Worm (Caenorhabditis elegans) whole organism, L3 larva: Measurements from ENCODE around the gene C14A11.6.

Experiments used
- R02D3.7 ChIP-seq: fragments of 150-350 bp; optimal IDR thresholded peaks from 2 replicates; lab custom pipeline; 2014; ENCODE audit warnings: missing biosample characterization, missing genetic modification characterization
- ZK546.5 ChIP-seq: sonication (generic microtip); optimal IDR thresholded peaks from 2 replicates; lab custom pipeline; 2017; ENCODE audit warnings: missing biosample characterization, missing genetic modification characterization
- aly-2 ChIP-seq: fragments of 150-350 bp; optimal IDR thresholded peaks from 2 replicates; lab custom pipeline; 2014; ENCODE audit warnings: missing biosample characterization, missing genetic modification characterization
- ama-1 ChIP-seq: fragments of 150-350 bp; optimal IDR thresholded peaks from 2 replicates; lab custom pipeline; 2018
- ceh-16 ChIP-seq: sonication (generic microtip); optimal IDR thresholded peaks from 2 replicates; lab custom pipeline; 2017; ENCODE audit warnings: missing biosample characterization, missing genetic modification characterization
- ceh-28 ChIP-seq: fragments of 150-350 bp; optimal IDR thresholded peaks from 2 replicates; lab custom pipeline; 2014; ENCODE audit warnings: missing biosample characterization, missing genetic modification reagents, missing genetic modification characterization
- ceh-82 ChIP-seq: fragments of 150-350 bp; optimal IDR thresholded peaks from 2 replicates; lab custom pipeline; 2014; ENCODE audit warnings: missing biosample characterization, missing genetic modification characterization
- ceh-9 ChIP-seq: sonication (generic microtip); optimal IDR thresholded peaks from 2 replicates; lab custom pipeline; 2018; ENCODE audit warnings: missing biosample characterization, missing genetic modification characterization
- daf-12 ChIP-seq: fragments of 150-350 bp; optimal IDR thresholded peaks from 2 replicates; lab custom pipeline; 2014; ENCODE audit warnings: missing biosample characterization, missing genetic modification reagents, missing genetic modification characterization
- egl-27 ChIP-seq: sonication (generic microtip); optimal IDR thresholded peaks from 4 replicates; lab custom pipeline; 2017; ENCODE audit warnings: missing biosample characterization, missing genetic modification reagents, missing genetic modification characterization
- egl-5 ChIP-seq: fragments of 150-350 bp; optimal IDR thresholded peaks from 2 replicates; lab custom pipeline; 2017; ENCODE audit warnings: missing biosample characterization, missing genetic modification reagents, missing genetic modification characterization, inconsistent platforms
- elt-1 ChIP-seq: fragments of 150-350 bp; optimal IDR thresholded peaks from 2 replicates; lab custom pipeline; 2014; ENCODE audit warnings: missing biosample characterization, missing genetic modification characterization
- eor-1 ChIP-seq, 2 experiments: fragments of 150-350 bp; optimal IDR thresholded peaks; 2 replicates each; lab custom pipeline; 2014 to 2018; ENCODE audit warnings: missing biosample characterization in 2 of 2, missing genetic modification characterization in 2 of 2
- fkh-10 ChIP-seq: sonication (generic microtip); optimal IDR thresholded peaks from 2 replicates; lab custom pipeline; 2017; ENCODE audit warnings: missing biosample characterization, missing genetic modification reagents, missing genetic modification characterization
- fkh-2 ChIP-seq: fragments of 150-350 bp; optimal IDR thresholded peaks from 2 replicates; lab custom pipeline; 2014; ENCODE audit warnings: missing biosample characterization, missing genetic modification reagents, missing genetic modification characterization
- hmg-11 ChIP-seq: sonication (generic microtip); optimal IDR thresholded peaks from 2 replicates; lab custom pipeline; 2016; ENCODE audit warnings: missing genetic modification characterization, missing compliant biosample characterization
- lin-39 ChIP-seq: fragments of 150-350 bp; optimal IDR thresholded peaks from 2 replicates; lab custom pipeline; 2018; ENCODE audit warnings: missing biosample characterization, missing genetic modification reagents, missing genetic modification characterization
- lsy-12 ChIP-seq: sonication (generic microtip); optimal IDR thresholded peaks from 2 replicates; lab custom pipeline; 2016; ENCODE audit warnings: mild to moderate bottlenecking, missing genetic modification characterization, missing compliant biosample characterization
- nfya-1 ChIP-seq: sonication (generic microtip); optimal IDR thresholded peaks from 2 replicates; lab custom pipeline; 2017; ENCODE audit warnings: missing genetic modification characterization, mild to moderate bottlenecking, missing compliant biosample characterization, antibody characterized with exemption, moderate library complexity; ENCODE audit not compliant: insufficient read depth
- nhr-11 ChIP-seq: fragments of 150-350 bp; optimal IDR thresholded peaks from 2 replicates; lab custom pipeline; 2014; ENCODE audit warnings: missing biosample characterization, missing genetic modification characterization
- nhr-12 ChIP-seq: fragments of 150-350 bp; optimal IDR thresholded peaks from 2 replicates; lab custom pipeline; 2014; ENCODE audit warnings: missing biosample characterization, missing genetic modification characterization
- nhr-23 ChIP-seq: fragments of 150-350 bp; optimal IDR thresholded peaks from 2 replicates; lab custom pipeline; 2014; ENCODE audit warnings: missing biosample characterization, missing genetic modification reagents, missing genetic modification characterization
- nhr-237 ChIP-seq: fragments of 150-350 bp; optimal IDR thresholded peaks from 2 replicates; lab custom pipeline; 2014; ENCODE audit warnings: missing biosample characterization, missing genetic modification characterization
- nhr-25 ChIP-seq: sonication (generic microtip); optimal IDR thresholded peaks from 2 replicates; lab custom pipeline; 2017; ENCODE audit warnings: missing biosample characterization, missing genetic modification characterization
- nhr-77 ChIP-seq: fragments of 150-350 bp; optimal IDR thresholded peaks from 2 replicates; lab custom pipeline; 2014; ENCODE audit warnings: missing biosample characterization, missing genetic modification characterization
- pha-4 ChIP-seq: fragments of 150-350 bp; optimal IDR thresholded peaks from 2 replicates; lab custom pipeline; 2014; ENCODE audit warnings: missing biosample characterization, missing genetic modification reagents, missing genetic modification characterization
- pqm-1 ChIP-seq: fragments of 150-350 bp; optimal IDR thresholded peaks from 2 replicates; lab custom pipeline; 2017; ENCODE audit warnings: missing biosample characterization, missing genetic modification characterization, inconsistent platforms
- sea-2 ChIP-seq: fragments of 150-350 bp; sonication (generic microtip); optimal IDR thresholded peaks from 4 replicates; lab custom pipeline; 2014; ENCODE audit warnings: missing biosample characterization, missing genetic modification reagents, missing genetic modification characterization
- skn-1 ChIP-seq: fragments of 150-350 bp; optimal IDR thresholded peaks from 2 replicates; lab custom pipeline; 2014; ENCODE audit warnings: missing biosample characterization, missing genetic modification characterization
- snpc-4 ChIP-seq: fragments of 150-350 bp; optimal IDR thresholded peaks from 2 replicates; lab custom pipeline; 2014; ENCODE audit warnings: missing biosample characterization, missing genetic modification characterization
- unc-39 ChIP-seq: sonication (generic microtip); optimal IDR thresholded peaks from 4 replicates; lab custom pipeline; 2017; ENCODE audit warnings: missing biosample characterization, missing genetic modification characterization
- unc-62 ChIP-seq: fragments of 150-350 bp; sonication (generic microtip); optimal IDR thresholded peaks from 4 replicates; lab custom pipeline; 2014; ENCODE audit warnings: missing biosample characterization, missing genetic modification reagents, missing genetic modification characterization
- ztf-4 ChIP-seq: fragments of 150-350 bp; optimal IDR thresholded peaks from 2 replicates; lab custom pipeline; 2014; ENCODE audit warnings: missing biosample characterization, missing genetic modification characterization

Gene C14A11.6

ce11 chrX:2807390-2807789 is 6.6 kb downstream of the C14A11.6 start, which contains the start of gene C14A11.5:
TSS of gene C14A11.5 (minus strand) at chrX:2807528.
- peak; percentile 38 for TF ChIP-seq nfya-1
- TF ChIP-seq fkh-10 (GFP tag; lab: Kevin White, UChicago), result peak; percentile 72
- TF ChIP-seq lin-39 (tag; lab: Kevin White, UChicago), result peak; percentile 57
- TF ChIP-seq lsy-12 (tag; lab: Kevin White, UChicago), result no peak

DNA sequence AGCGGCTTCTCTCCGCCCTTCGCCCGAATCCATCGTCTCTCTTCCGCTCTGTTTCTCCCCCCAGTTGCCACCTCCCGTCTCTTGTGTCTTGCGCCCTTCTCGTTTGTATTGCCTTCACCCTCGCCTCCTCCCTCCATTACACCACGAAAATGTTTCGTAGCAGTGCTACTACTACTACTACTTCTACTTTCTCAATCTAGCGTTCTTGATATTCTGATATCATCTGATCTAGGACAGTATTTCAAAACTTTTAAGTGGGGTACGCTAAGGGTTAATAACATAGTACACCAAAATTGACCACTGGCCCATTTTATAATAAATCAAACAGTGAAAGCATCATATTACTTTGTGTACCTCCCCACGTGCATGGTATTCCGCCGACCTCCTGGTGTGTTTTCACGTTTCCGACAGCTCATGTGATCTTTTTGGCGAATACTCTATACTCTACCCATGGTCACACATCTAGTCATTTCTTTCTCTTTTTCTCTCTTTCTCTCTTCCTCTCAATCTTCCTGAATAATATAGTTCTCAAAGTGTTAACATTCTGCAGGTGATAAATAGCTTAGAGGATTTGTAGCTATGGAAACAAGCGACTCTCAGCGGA is 11.3 kb downstream of the C14A11.6 start, which contains the start of gene C14A11.2:
Gene C14A11.2, plus strand, starts transcription at position 551 of the 604 bp plus-strand sequence.
- TF ChIP-seq nhr-77 (tag; lab: Kevin White, UChicago) (no peak), R02D3.7 (tag; lab: Kevin White, UChicago) (no peak), ztf-4 (tag; lab: Kevin White, UChicago) (no peak), unc-39 (no peak), eor-1 (tag; optimal IDR thresholded peaks at IDR 0.05; lab: Kevin White, UChicago) (no peak), ceh-82 (no peak), nfya-1 (peak; percentile 20), hmg-11 (tag; lab: Kevin White, UChicago) (peak; percentile 23), fkh-10 (GFP tag; lab: Kevin White, UChicago) (no peak), lin-39 (tag; lab: Kevin White, UChicago) (peak; percentile 12), ceh-16 (no peak), pha-4 (tag; lab: Kevin White, UChicago) (peak; percentile 22), unc-62 (no peak), ZK546.5 (tag; lab: Kevin White, UChicago) (no peak), daf-12 (tag; lab: Kevin White, UChicago) (no peak), snpc-4 (tag; lab: Kevin White, UChicago) (no peak)

DNA sequence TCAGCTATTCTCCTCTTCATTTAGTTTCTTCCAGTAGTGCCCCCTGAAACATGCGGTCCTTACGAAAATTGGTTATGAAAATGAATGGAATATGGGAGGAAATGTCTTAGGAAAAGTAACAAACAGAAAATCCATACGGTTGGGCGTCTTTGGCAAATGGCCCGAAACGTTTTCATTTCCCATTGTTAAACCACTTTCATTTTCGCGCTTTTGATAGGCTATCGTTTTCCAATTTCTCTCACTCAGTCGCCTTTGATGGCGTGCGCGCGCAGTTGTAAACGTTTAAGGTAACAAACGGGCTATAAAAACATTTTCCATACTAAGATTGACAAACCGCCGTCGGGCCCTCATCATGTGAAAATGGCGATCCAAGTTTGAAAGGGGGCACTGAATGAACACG is 18.9 kb downstream of the C14A11.6 start:
- no peak for TF ChIP-seq elt-1 (tag; lab: Kevin White, UChicago)
- no peak for TF ChIP-seq nhr-23 (tag; lab: Kevin White, UChicago)
- TF ChIP-seq R02D3.7 (tag; lab: Kevin White, UChicago), result no peak
- no peak for TF ChIP-seq nhr-12 (tag; lab: Kevin White, UChicago)
- TF ChIP-seq skn-1, result no peak
- no peak for TF ChIP-seq ZK546.5 (tag; lab: Kevin White, UChicago)
- TF ChIP-seq pha-4 (tag; lab: Kevin White, UChicago), result no peak
- TF ChIP-seq ceh-9 (tag; lab: Kevin White, UChicago), result no peak
- TF ChIP-seq egl-27 (tag; lab: Kevin White, UChicago), result no peak
- TF ChIP-seq nhr-25 (tag; lab: Kevin White, UChicago), result peak; percentile 40
- TF ChIP-seq egl-5 (tag; lab: Kevin White, UChicago), result peak; percentile 63
- no peak for TF ChIP-seq nhr-237 (tag; lab: Kevin White, UChicago)
- TF ChIP-seq fkh-2, result no peak
- TF ChIP-seq fkh-10 (GFP tag; lab: Kevin White, UChicago), result no peak

DNA sequence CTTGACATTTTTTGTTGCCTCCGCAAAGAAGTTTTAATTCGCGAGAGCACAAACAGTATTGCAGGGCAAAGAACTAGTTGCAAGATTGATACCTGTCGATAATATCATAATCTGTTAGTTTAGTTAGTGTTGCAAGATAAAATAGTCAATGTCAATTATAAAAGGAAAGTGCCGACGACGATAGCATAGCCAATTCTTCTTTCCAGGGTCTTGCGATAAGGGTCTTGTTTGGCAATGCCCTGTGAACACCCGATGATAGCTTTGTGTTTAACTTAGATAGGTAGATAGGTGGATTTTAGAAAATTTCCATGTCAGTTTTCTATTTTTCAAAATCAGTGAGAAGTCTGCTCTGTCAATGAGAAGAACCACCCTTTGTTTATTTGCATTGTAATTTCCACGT is 19.6 kb downstream of the C14A11.6 start:
- TF ChIP-seq aly-2 (tag; lab: Kevin White, UChicago), result no peak
- TF ChIP-seq pha-4 (tag; lab: Kevin White, UChicago), result peak; percentile 5

- TF ChIP-seq lsy-12 (tag; lab: Kevin White, UChicago) (no peak), pqm-1 (tag; lab: Kevin White, UChicago) (no peak), nhr-25 (tag; lab: Kevin White, UChicago) (peak; percentile 22)
- TF ChIP-seq, all 47 proteins: peak for 1
These were observed 20.4 kb downstream of the C14A11.6 start for ce11 chrX:2793527-2793926.

DNA sequence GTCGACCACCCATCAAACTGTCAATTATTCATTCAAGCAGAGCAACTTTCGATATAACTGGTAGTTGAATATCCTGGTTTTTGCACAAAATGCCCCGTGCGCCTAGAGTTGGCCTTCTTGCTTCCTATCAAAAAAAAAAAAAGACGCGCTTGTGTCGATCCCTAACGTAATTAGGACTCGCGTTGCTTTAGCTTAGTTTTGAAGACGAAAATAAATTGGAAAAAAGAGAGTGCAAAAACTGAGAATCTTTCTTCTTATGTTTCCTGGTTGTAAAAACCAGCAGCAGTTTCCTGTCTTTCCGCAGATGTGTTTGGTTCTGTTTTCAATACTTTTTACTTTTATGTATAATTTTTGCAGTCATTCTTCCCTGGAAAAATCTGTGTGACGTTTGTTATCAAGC is 36.0 kb downstream of the C14A11.6 start:
- TF ChIP-seq unc-62, result no peak
- TF ChIP-seq sea-2 (GFP tag; lab: Kevin White, UChicago), result no peak
- TF ChIP-seq unc-39, result no peak
- TF ChIP-seq fkh-2, result no peak
- no peak for TF ChIP-seq ZK546.5 (tag; lab: Kevin White, UChicago)
- no peak for TF ChIP-seq nhr-77 (tag; lab: Kevin White, UChicago)
- no peak for TF ChIP-seq ama-1 (lab: Kevin White, UChicago)
- TF ChIP-seq eor-1 (tag; optimal IDR thresholded peaks at IDR 0.05; lab: Kevin White, UChicago), result no peak
- TF ChIP-seq nhr-23 (tag; lab: Kevin White, UChicago), result no peak
- TF ChIP-seq ceh-28 (tag; lab: Kevin White, UChicago), result no peak
- TF ChIP-seq ceh-9 (tag; lab: Kevin White, UChicago), result no peak
- no peak for TF ChIP-seq nhr-11 (tag; lab: Kevin White, UChicago)
- TF ChIP-seq, all 47 proteins: peak for 0
